Fruit fly (Drosophila melanogaster) whole organism, embryonic: ENCODE measurements around the gene GstO2.
A peak's percentile ranks its signal among the peaks of the same experiment; 100 is the strongest.

ENCODE experiments used
- Abd-B ChIP-seq: fragments of 200-800 bp; sonication (Bioruptor generic); optimal IDR thresholded peaks from 2 replicates; lab custom pipeline; 2018; ENCODE audit warnings: missing biosample characterization, mild to moderate bottlenecking, missing genetic modification characterization, moderate library complexity
- Antp ChIP-seq: fragments of 200-800 bp; sonication (Bioruptor generic); optimal IDR thresholded peaks from 3 replicates; lab custom pipeline; 2016; ENCODE audit warnings: missing biosample characterization, missing genetic modification characterization
- Bdp1 ChIP-seq: fragments of 200-800 bp; sonication (Bioruptor generic); optimal IDR thresholded peaks from 3 replicates; lab custom pipeline; 2016; ENCODE audit warnings: missing biosample characterization, missing genetic modification characterization
- CG11504 ChIP-seq: fragments of 200-800 bp; sonication (Bioruptor generic); optimal IDR thresholded peaks from 3 replicates; lab custom pipeline; 2019; ENCODE audit warnings: missing biosample characterization, mild to moderate bottlenecking, missing genetic modification characterization, moderate library complexity
- CG12391 ChIP-seq: fragments of 200-800 bp; sonication (Bioruptor generic); optimal IDR thresholded peaks from 3 replicates; lab custom pipeline; 2018; ENCODE audit warnings: missing biosample characterization, mild to moderate bottlenecking, missing genetic modification characterization, moderate library complexity
- CG12942 ChIP-seq: fragments of 200-800 bp; sonication (Bioruptor generic); optimal IDR thresholded peaks from 3 replicates; lab custom pipeline; 2016; ENCODE audit warnings: missing biosample characterization, missing genetic modification characterization
- CG16815 ChIP-seq: fragments of 200-800 bp; sonication (Bioruptor generic); optimal IDR thresholded peaks from 3 replicates; lab custom pipeline; 2017; ENCODE audit warnings: missing biosample characterization, mild to moderate bottlenecking, missing genetic modification characterization
- CG2199 ChIP-seq: fragments of 200-800 bp; sonication (Bioruptor generic); IDR thresholded peaks from 3 replicates; pipeline ENCODE4 v1.3.6; 2022; ENCODE audit warnings: missing biosample characterization, missing genetic modification characterization
- CG4424 ChIP-seq: fragments of 200-800 bp; sonication (Bioruptor generic); optimal IDR thresholded peaks from 3 replicates; lab custom pipeline; 2016; ENCODE audit warnings: missing biosample characterization, missing genetic modification characterization
- CG4854 ChIP-seq: fragments of 200-800 bp; sonication (Bioruptor generic); optimal IDR thresholded peaks from 2 replicates; lab custom pipeline; 2016; ENCODE audit warnings: missing biosample characterization, missing genetic modification characterization, inconsistent platforms
- CG6254 ChIP-seq: fragments of 200-800 bp; sonication (Bioruptor generic); optimal IDR thresholded peaks from 3 replicates; lab custom pipeline; 2017; ENCODE audit warnings: mild to moderate bottlenecking, missing biosample characterization, missing genetic modification reagents, missing genetic modification characterization
- CG6765 ChIP-seq: fragments of 200-800 bp; sonication (Bioruptor generic); optimal IDR thresholded peaks from 3 replicates; lab custom pipeline; 2017; ENCODE audit warnings: missing biosample characterization, mild to moderate bottlenecking, missing genetic modification characterization
- Dp ChIP-seq: fragments of 200-800 bp; sonication (Bioruptor generic); optimal IDR thresholded peaks from 2 replicates; lab custom pipeline; 2018; ENCODE audit warnings: missing biosample characterization, mild to moderate bottlenecking, missing genetic modification characterization, moderate library complexity
- Dref ChIP-seq: fragments of 200-800 bp; sonication (Bioruptor generic); IDR thresholded peaks from 2 replicates; pipeline ENCODE4 v1.3.6; 2022; ENCODE audit warnings: missing biosample characterization, missing genetic modification characterization
- Hr39 ChIP-seq: fragments of >200 bp; optimal IDR thresholded peaks from 2 replicates; lab custom pipeline; 2017
- Hr78 ChIP-seq, 2 experiments: fragments of 200-800 bp in 1 of 2; fragments of >200 bp in 1 of 2; sonication (Bioruptor generic) in 1 of 2; optimal IDR thresholded peaks; 2 replicates each; lab custom pipeline; 2017 to 2019; ENCODE audit warnings: missing biosample characterization in 2 of 2, missing genetic modification characterization in 2 of 2, mild to moderate bottlenecking in 1 of 2, moderate library complexity in 1 of 2
- Lim3 ChIP-seq: fragments of 200-800 bp; sonication (Bioruptor generic); IDR thresholded peaks from 2 replicates; pipeline ENCODE4 v1.3.6; 2022; ENCODE audit warnings: missing biosample characterization, missing genetic modification characterization
- NK7.1 ChIP-seq: fragments of 200-800 bp; sonication (Bioruptor generic); optimal IDR thresholded peaks from 3 replicates; lab custom pipeline; 2016; ENCODE audit warnings: missing biosample characterization, missing genetic modification characterization
- Nf-YB ChIP-seq: fragments of 200-800 bp; sonication (Bioruptor generic); optimal IDR thresholded peaks from 3 replicates; lab custom pipeline; 2019; ENCODE audit warnings: missing biosample characterization, mild to moderate bottlenecking, missing genetic modification characterization, moderate library complexity
- Nf-YC ChIP-seq: fragments of 200-800 bp; optimal IDR thresholded peaks from 3 replicates; lab custom pipeline; 2019; ENCODE audit warnings: missing biosample characterization, mild to moderate bottlenecking, missing genetic modification characterization, moderate library complexity
- Sry-β ChIP-seq: fragments of 200-800 bp; sonication (Bioruptor generic); optimal IDR thresholded peaks from 2 replicates; lab custom pipeline; 2018; ENCODE audit warnings: missing biosample characterization, mild to moderate bottlenecking, missing genetic modification characterization, moderate library complexity
- Ssrp ChIP-seq: fragments of 200-800 bp; sonication (Bioruptor generic); optimal IDR thresholded peaks from 2 replicates; lab custom pipeline; 2018; ENCODE audit warnings: missing biosample characterization, mild to moderate bottlenecking, missing genetic modification characterization, moderate library complexity
- Xrp1 ChIP-seq: fragments of 200-800 bp; sonication (Bioruptor generic); IDR thresholded peaks from 2 replicates; pipeline ENCODE4 v1.3.6; 2022; ENCODE audit warnings: missing biosample characterization, missing genetic modification characterization
- ap ChIP-seq: fragments of 200-800 bp; sonication (Bioruptor generic); IDR thresholded peaks from 2 replicates; pipeline ENCODE4 v1.3.6; 2022; ENCODE audit warnings: missing biosample characterization, missing genetic modification characterization
- bbx ChIP-seq: fragments of 200-800 bp; sonication (Bioruptor generic); IDR thresholded peaks from 2 replicates; pipeline ENCODE4 v1.3.6; 2022; ENCODE audit warnings: missing biosample characterization, missing genetic modification characterization; ENCODE audit not compliant: partially characterized antibody
- bowl ChIP-seq: fragments of 200-800 bp; sonication (Bioruptor generic); IDR thresholded peaks from 2 replicates; pipeline ENCODE4 v1.3.6; 2022; ENCODE audit warnings: missing biosample characterization, missing genetic modification characterization
- cad ChIP-seq: fragments of >200 bp; optimal IDR thresholded peaks from 2 replicates; lab custom pipeline; 2017; ENCODE audit warnings: missing biosample characterization, missing genetic modification characterization
- dan ChIP-seq: fragments of 200-800 bp; sonication (Bioruptor generic); IDR thresholded peaks from 2 replicates; pipeline ENCODE4 v1.3.6; 2022; ENCODE audit warnings: missing biosample characterization, missing genetic modification characterization
- dm ChIP-seq: fragments of 200-800 bp; sonication (Bioruptor generic); optimal IDR thresholded peaks from 3 replicates; lab custom pipeline; 2016; ENCODE audit warnings: missing biosample characterization, missing genetic modification characterization
- ewg ChIP-seq: fragments of 200-800 bp; sonication (Bioruptor generic); optimal IDR thresholded peaks from 3 replicates; lab custom pipeline; 2017; ENCODE audit warnings: mild to moderate bottlenecking, missing biosample characterization, missing genetic modification reagents, missing genetic modification characterization
- hb ChIP-seq: fragments of 200-800 bp; sonication (Bioruptor generic); IDR thresholded peaks from 3 replicates; pipeline ENCODE4 v1.3.6; 2022; ENCODE audit warnings: missing biosample characterization, missing genetic modification characterization; ENCODE audit not compliant: partially characterized antibody
- her ChIP-seq: fragments of 200-800 bp; sonication (Bioruptor generic); optimal IDR thresholded peaks from 2 replicates; lab custom pipeline; 2016; ENCODE audit warnings: missing biosample characterization, missing genetic modification characterization
- ken ChIP-seq: fragments of 200-800 bp; sonication (Bioruptor generic); IDR thresholded peaks from 3 replicates; pipeline ENCODE4 v1.3.6; 2022; ENCODE audit warnings: missing biosample characterization, missing genetic modification characterization
- lab ChIP-seq: fragments of 200-800 bp; sonication (Bioruptor generic); optimal IDR thresholded peaks from 3 replicates; lab custom pipeline; 2017; ENCODE audit warnings: missing biosample characterization, missing genetic modification characterization, mild to moderate bottlenecking, moderate library complexity, missing genetic modification reagents
- nerfin-1 ChIP-seq: fragments of 200-800 bp; sonication (Bioruptor generic); optimal IDR thresholded peaks from 3 replicates; lab custom pipeline; 2019; ENCODE audit warnings: missing biosample characterization, mild to moderate bottlenecking, missing genetic modification characterization, moderate library complexity
- pita ChIP-seq: fragments of 200-800 bp; sonication (Bioruptor generic); optimal IDR thresholded peaks from 2 replicates; lab custom pipeline; 2017; ENCODE audit warnings: missing biosample characterization, mild to moderate bottlenecking, missing genetic modification characterization
- pros ChIP-seq: fragments of 200-800 bp; sonication (Bioruptor generic); optimal IDR thresholded peaks from 3 replicates; lab custom pipeline; 2019; ENCODE audit warnings: missing biosample characterization, mild to moderate bottlenecking, missing genetic modification characterization, moderate library complexity
- salm ChIP-seq: fragments of 200-800 bp; sonication (Bioruptor generic); optimal IDR thresholded peaks from 2 replicates; lab custom pipeline; 2018; ENCODE audit warnings: missing biosample characterization, mild to moderate bottlenecking, missing genetic modification characterization
- slp2 ChIP-seq: fragments of 200-800 bp; sonication (Bioruptor generic); optimal IDR thresholded peaks from 2 replicates; lab custom pipeline; 2016; ENCODE audit warnings: missing biosample characterization, missing genetic modification characterization
- tll ChIP-seq, 2 experiments: fragments of 200-800 bp in 1 of 2; fragments of >200 bp in 1 of 2; sonication (Bioruptor generic) in 1 of 2; optimal IDR thresholded peaks; 2 replicates each; lab custom pipeline; 2017 to 2019; ENCODE audit warnings: missing biosample characterization in 2 of 2, missing genetic modification characterization in 2 of 2, mild to moderate bottlenecking in 1 of 2, moderate library complexity in 1 of 2
- toy ChIP-seq: fragments of 200-800 bp; sonication (Bioruptor generic); IDR thresholded peaks from 2 replicates; pipeline ENCODE4 v1.3.6; 2022; ENCODE audit warnings: missing biosample characterization, missing genetic modification characterization
- usp ChIP-seq: fragments of >200 bp; optimal IDR thresholded peaks from 2 replicates; lab custom pipeline; 2017; ENCODE audit warnings: missing biosample characterization, missing genetic modification characterization
- vnd ChIP-seq: fragments of 200-800 bp; sonication (Bioruptor generic); IDR thresholded peaks from 3 replicates; pipeline ENCODE4 v1.3.6; 2022; ENCODE audit warnings: missing biosample characterization, missing genetic modification characterization; ENCODE audit not compliant: partially characterized antibody

The GstO2 gene

DNA sequence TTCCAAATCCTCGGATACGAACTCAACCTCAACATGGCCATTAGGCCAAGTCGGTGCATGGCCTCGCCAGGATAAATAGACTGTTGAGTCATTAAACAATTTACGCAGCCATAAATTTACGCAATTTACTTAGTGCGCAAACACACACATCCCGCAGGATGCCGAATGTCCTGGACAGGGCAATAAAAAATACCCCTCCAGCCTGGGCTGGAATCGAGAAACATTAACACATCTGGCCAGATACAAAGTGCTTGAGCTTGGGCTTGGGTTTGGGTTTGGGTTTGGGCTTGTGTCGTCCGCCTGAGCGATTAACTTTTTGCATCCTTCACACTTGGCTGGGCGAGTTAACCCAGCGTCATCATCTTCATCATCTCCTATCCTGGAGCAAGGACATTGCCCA is 18.4 kb upstream of the GstO2 start:
- TF ChIP-seq tll (GFP tag; optimal IDR thresholded peaks at IDR 0.05; lab: Kevin White, UChicago) (peak in 1 of 2 experiments; percentile 52), Sry-β (no peak), her (GFP tag; lab: Kevin White, UChicago) (no peak), cad (GFP tag; lab: Kevin White, UChicago) (peak; percentile 69), Xrp1 (no peak), Antp (GFP tag; lab: Kevin White, UChicago) (no peak)

dm6 chr3L:8540509-8540908 is 17.2 kb upstream of the GstO2 start:
- TF ChIP-seq nerfin-1 (tag; lab: Kevin White, UChicago) (peak; percentile 51), Dref (GFP tag; lab: Robert Waterston, UW) (no peak), bowl (no peak), pros (GFP tag; lab: Kevin White, UChicago) (peak; percentile 51), dm (GFP tag; lab: Kevin White, UChicago) (no peak)

DNA sequence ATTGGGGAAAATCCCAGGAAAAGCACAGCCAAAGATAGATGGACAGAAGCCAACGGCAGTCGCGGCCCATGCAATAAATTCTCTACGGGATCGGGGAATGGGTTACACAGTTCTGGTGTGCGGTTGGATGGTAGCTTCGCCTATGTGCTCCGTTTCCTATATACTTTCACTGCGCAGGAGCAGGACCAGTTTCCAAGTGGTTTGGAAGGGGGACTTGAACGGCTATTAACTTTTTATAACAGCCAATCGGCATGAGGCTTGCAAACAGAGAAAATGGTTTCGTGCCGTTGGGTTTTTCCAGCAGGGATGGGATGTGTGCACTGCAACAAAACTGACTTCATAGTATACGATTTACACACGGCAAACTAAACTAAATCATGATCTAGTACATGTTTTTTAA is 15.1 kb upstream of the GstO2 start:
- peak; percentile 95 for TF ChIP-seq Nf-YC (tag; lab: Kevin White, UChicago)
- no peak for TF ChIP-seq salm
- no peak for TF ChIP-seq CG6254
- peak; percentile 88 for TF ChIP-seq Nf-YB (GFP tag; lab: Kevin White, UChicago)
- no peak for TF ChIP-seq CG12391 (tag; lab: Kevin White, UChicago)
- 0 out of 2 replicates have a peak, but pooled peaks have one; percentile 9 for TF ChIP-seq bbx
- TF ChIP-seq ewg (GFP tag; lab: Kevin White, UChicago), result peak; percentile 64
- TF ChIP-seq, all 482 proteins: peak for 4

- TF ChIP-seq usp (GFP tag; lab: Kevin White, UChicago) (no peak), ken (0 out of 3 replicates have a peak, but pooled peaks have one; percentile 11), Hr78 (GFP tag; optimal IDR thresholded peaks at IDR 0.05; lab: Kevin White, UChicago) (peak in 1 of 2 experiments; percentile 54)
- TF ChIP-seq, all 482 proteins: peak for 2
Observed at dm6 chr3L:8536387-8536786, 13.1 kb upstream of the GstO2 start.

- TF ChIP-seq Abd-B (GFP tag; lab: Kevin White, UChicago), result no peak
- no peak for TF ChIP-seq slp2 (GFP tag; lab: Kevin White, UChicago)
- peak; percentile 78 for TF ChIP-seq hb
- TF ChIP-seq vnd (GFP tag; lab: Robert Waterston, UW), result peak; percentile 79
- no peak for TF ChIP-seq CG12942 (GFP tag; lab: Kevin White, UChicago)
- TF ChIP-seq CG11504 (tag; lab: Kevin White, UChicago), result no peak
- TF ChIP-seq CG2199 (GFP tag; lab: Robert Waterston, UW), result no peak
- TF ChIP-seq ap (GFP tag; lab: Robert Waterston, UW), result no peak
- TF ChIP-seq Dp, result peak; percentile 89
- no peak for TF ChIP-seq toy (GFP tag; lab: Robert Waterston, UW)
- peak; percentile 9 for TF ChIP-seq CG4424
- no peak for TF ChIP-seq pita (GFP tag; lab: Kevin White, UChicago)
- no peak for TF ChIP-seq NK7.1 (GFP tag; lab: Kevin White, UChicago)
- no peak for TF ChIP-seq CG4854 (GFP tag; lab: Kevin White, UChicago)
- no peak for TF ChIP-seq Ssrp (tag; lab: Kevin White, UChicago)
- TF ChIP-seq lab (GFP tag; lab: Kevin White, UChicago), result no peak
- no peak for TF ChIP-seq dan (GFP tag; lab: Robert Waterston, UW)
- no peak for TF ChIP-seq CG16815
- no peak for TF ChIP-seq Bdp1 (GFP tag; lab: Kevin White, UChicago)
- TF ChIP-seq Lim3 (GFP tag; lab: Robert Waterston, UW), result no peak
- no peak for TF ChIP-seq CG6765 (GFP tag; lab: Kevin White, UChicago)
- TF ChIP-seq Hr39, result no peak
Observed at dm6 chr3L:8534386-8535306, 11.3 kb upstream of the GstO2 start, which contains the start of gene ergic53. Gene ergic53, plus strand, starts transcription at chr3L:8534977.
